Fruit fly (Drosophila melanogaster) whole organism, embryonic: ENCODE measurements around the gene CG3566.

Experiments used
- BEAF-32 ChIP-seq: fragments of 200-800 bp; sonication (Bioruptor generic); optimal IDR thresholded peaks from 3 replicates; lab custom pipeline; 2017; ENCODE audit warnings: missing biosample characterization, missing genetic modification characterization, mild to moderate bottlenecking, moderate library complexity, missing genetic modification reagents
- CG10267 ChIP-seq: fragments of 200-800 bp; sonication (Bioruptor generic); optimal IDR thresholded peaks from 2 replicates; lab custom pipeline; 2018; ENCODE audit warnings: missing biosample characterization, mild to moderate bottlenecking, missing genetic modification characterization, moderate library complexity
- CG10654 ChIP-seq: fragments of 200-800 bp; sonication (Bioruptor generic); optimal IDR thresholded peaks from 2 replicates; lab custom pipeline; 2016; ENCODE audit warnings: missing biosample characterization, missing genetic modification characterization
- CG13775 ChIP-seq: fragments of 200-800 bp; sonication (Bioruptor generic); optimal IDR thresholded peaks from 3 replicates; lab custom pipeline; 2017; ENCODE audit warnings: missing biosample characterization, mild to moderate bottlenecking, missing genetic modification characterization
- CG14710 ChIP-seq: fragments of 200-800 bp; sonication (Bioruptor generic); optimal IDR thresholded peaks from 3 replicates; lab custom pipeline; 2019; ENCODE audit warnings: missing biosample characterization, mild to moderate bottlenecking, missing genetic modification characterization, moderate library complexity
- CG15479 ChIP-seq: fragments of 200-800 bp; sonication (Bioruptor generic); optimal IDR thresholded peaks from 3 replicates; lab custom pipeline; 2019; ENCODE audit warnings: missing biosample characterization, mild to moderate bottlenecking, missing genetic modification characterization, moderate library complexity
- CG15696 ChIP-seq: fragments of 200-800 bp; sonication (Bioruptor generic); optimal IDR thresholded peaks from 2 replicates; lab custom pipeline; 2019; ENCODE audit warnings: missing biosample characterization, mild to moderate bottlenecking, missing genetic modification characterization, moderate library complexity
- CG17612 ChIP-seq: fragments of 200-800 bp; sonication (Bioruptor generic); IDR thresholded peaks from 2 replicates; pipeline ENCODE4 v1.3.6; 2022; ENCODE audit warnings: missing biosample characterization, missing genetic modification characterization
- CG1832 ChIP-seq: fragments of 200-800 bp; sonication (Bioruptor generic); optimal IDR thresholded peaks from 2 replicates; lab custom pipeline; 2017; ENCODE audit warnings: missing biosample characterization, mild to moderate bottlenecking, missing genetic modification characterization, inconsistent platforms
- CG2120 ChIP-seq: fragments of 200-800 bp; sonication (Bioruptor generic); optimal IDR thresholded peaks from 3 replicates; lab custom pipeline; 2016; ENCODE audit warnings: missing biosample characterization, missing genetic modification characterization
- CG34376 ChIP-seq: fragments of 200-800 bp; sonication (Bioruptor generic); optimal IDR thresholded peaks from 2 replicates; lab custom pipeline; 2018; ENCODE audit warnings: missing biosample characterization, mild to moderate bottlenecking, missing genetic modification characterization
- CG3847 ChIP-seq: fragments of 200-800 bp; sonication (Bioruptor generic); IDR thresholded peaks from 2 replicates; pipeline ENCODE4 v1.3.6; 2022; ENCODE audit warnings: missing biosample characterization, missing genetic modification characterization
- CG4360 ChIP-seq: fragments of 200-800 bp; sonication (Bioruptor generic); IDR thresholded peaks from 2 replicates; pipeline ENCODE4 v1.3.6; 2022; ENCODE audit warnings: missing biosample characterization, missing genetic modification characterization
- CG7372 ChIP-seq: fragments of 200-800 bp; sonication (Bioruptor generic); IDR thresholded peaks from 2 replicates; pipeline ENCODE4 v1.3.6; 2022; ENCODE audit warnings: missing biosample characterization, missing genetic modification characterization
- CG8281 ChIP-seq: fragments of 200-800 bp; sonication (Bioruptor generic); optimal IDR thresholded peaks from 2 replicates; lab custom pipeline; 2018; ENCODE audit warnings: missing biosample characterization, mild to moderate bottlenecking, missing genetic modification characterization, moderate library complexity
- CG9797 ChIP-seq: fragments of 200-800 bp; sonication (Bioruptor generic); optimal IDR thresholded peaks from 3 replicates; lab custom pipeline; 2018; ENCODE audit warnings: missing biosample characterization, mild to moderate bottlenecking, missing genetic modification characterization
- D ChIP-seq, 2 experiments: fragments of 200-800 bp in 1 of 2; fragments of >200 bp in 1 of 2; sonication (Bioruptor generic) in 1 of 2; optimal IDR thresholded peaks; 2 replicates in 1 of 2; 3 replicates in 1 of 2; lab custom pipeline; 2017; ENCODE audit warnings: mild to moderate bottlenecking in 1 of 2, missing biosample characterization in 1 of 2, missing genetic modification characterization in 1 of 2, missing genetic modification reagents in 1 of 2
- E2f2 ChIP-seq: fragments of 200-800 bp; sonication (Bioruptor generic); IDR thresholded peaks from 2 replicates; pipeline ENCODE4 v1.3.6; 2022; ENCODE audit warnings: missing biosample characterization, missing genetic modification characterization
- Fer1 ChIP-seq: fragments of 200-800 bp; sonication (Bioruptor generic); optimal IDR thresholded peaks from 2 replicates; lab custom pipeline; 2017; ENCODE audit warnings: missing biosample characterization, mild to moderate bottlenecking, missing genetic modification characterization
- Fer3 ChIP-seq: fragments of 200-800 bp; sonication (Bioruptor generic); optimal IDR thresholded peaks from 2 replicates; lab custom pipeline; 2018; ENCODE audit warnings: missing biosample characterization, mild to moderate bottlenecking, missing genetic modification characterization, moderate library complexity
- HLH54F ChIP-seq: fragments of 200-800 bp; sonication (Bioruptor generic); optimal IDR thresholded peaks from 3 replicates; lab custom pipeline; 2016; ENCODE audit warnings: missing biosample characterization, missing genetic modification characterization
- HmgD ChIP-seq: fragments of 200-800 bp; sonication (Bioruptor generic); optimal IDR thresholded peaks from 3 replicates; lab custom pipeline; 2016; ENCODE audit warnings: missing biosample characterization, missing genetic modification characterization
- MESR4 ChIP-seq: fragments of 200-800 bp; sonication (Bioruptor generic); optimal IDR thresholded peaks from 2 replicates; lab custom pipeline; 2018; ENCODE audit warnings: missing biosample characterization, mild to moderate bottlenecking, missing genetic modification characterization, moderate library complexity
- NFAT ChIP-seq: fragments of 200-800 bp; sonication (Bioruptor generic); IDR thresholded peaks from 2 replicates; pipeline ENCODE4 v1.3.6; 2022; ENCODE audit warnings: missing biosample characterization, missing genetic modification characterization
- Opbp ChIP-seq: fragments of 200-800 bp; sonication (Bioruptor generic); IDR thresholded peaks from 3 replicates; pipeline ENCODE4 v1.3.6; 2022; ENCODE audit warnings: missing biosample characterization, missing genetic modification characterization; ENCODE audit not compliant: partially characterized antibody
- Scr ChIP-seq: fragments of 200-800 bp; sonication (Bioruptor generic); IDR thresholded peaks from 2 replicates; pipeline ENCODE4 v1.3.6; 2022; ENCODE audit warnings: missing biosample characterization, missing genetic modification characterization; ENCODE audit not compliant: partially characterized antibody
- Sin3A ChIP-seq: fragments of >200 bp; optimal IDR thresholded peaks from 2 replicates; lab custom pipeline; 2018
- Sry-δ ChIP-seq: fragments of 200-800 bp; sonication (Bioruptor generic); optimal IDR thresholded peaks from 2 replicates; lab custom pipeline; 2016; ENCODE audit warnings: missing biosample characterization, missing genetic modification characterization
- Trl ChIP-seq, 3 experiments: fragments of >200 bp in 2 of 3; fragments of 200-800 bp in 1 of 3; sonication (Bioruptor generic) in 1 of 3; optimal IDR thresholded peaks; 2 replicates in 1 of 3; 3 replicates in 2 of 3; lab custom pipeline; 2016 to 2017; ENCODE audit warnings: missing biosample characterization in 1 of 3, missing genetic modification characterization in 1 of 3
- cg ChIP-seq: fragments of 200-800 bp; sonication (Bioruptor generic); optimal IDR thresholded peaks from 3 replicates; lab custom pipeline; 2019; ENCODE audit warnings: missing biosample characterization, mild to moderate bottlenecking, missing genetic modification characterization, moderate library complexity
- chinmo ChIP-seq: fragments of 200-800 bp; sonication (Bioruptor generic); IDR thresholded peaks from 4 replicates; pipeline ENCODE4 v1.3.6; 2022; ENCODE audit warnings: missing biosample characterization, missing genetic modification characterization; ENCODE audit not compliant: partially characterized antibody
- cwo ChIP-seq: fragments of 200-800 bp; sonication (Bioruptor generic); optimal IDR thresholded peaks from 3 replicates; lab custom pipeline; 2017; ENCODE audit warnings: missing biosample characterization, missing genetic modification characterization, mild to moderate bottlenecking, moderate library complexity, missing genetic modification reagents
- eve ChIP-seq, 2 experiments: fragments of >200 bp; optimal IDR thresholded peaks; 2 replicates each; lab custom pipeline; 2017; ENCODE audit warnings: missing biosample characterization in 2 of 2, missing genetic modification characterization in 2 of 2
- gfzf ChIP-seq: fragments of 200-800 bp; sonication (Bioruptor generic); optimal IDR thresholded peaks from 2 replicates; lab custom pipeline; 2016; ENCODE audit warnings: missing biosample characterization, mild to moderate bottlenecking, missing genetic modification characterization, moderate library complexity
- hbn ChIP-seq: fragments of 200-800 bp; sonication (Bioruptor generic); IDR thresholded peaks from 2 replicates; pipeline ENCODE4 v1.3.6; 2022; ENCODE audit warnings: missing biosample characterization, missing genetic modification characterization; ENCODE audit not compliant: partially characterized antibody
- jing ChIP-seq: fragments of 200-800 bp; sonication (Bioruptor generic); optimal IDR thresholded peaks from 2 replicates; lab custom pipeline; 2018; ENCODE audit warnings: missing biosample characterization, mild to moderate bottlenecking, missing genetic modification characterization
- mld ChIP-seq: fragments of 200-800 bp; sonication (Bioruptor generic); IDR thresholded peaks from 3 replicates; pipeline ENCODE4 v1.3.6; 2022; ENCODE audit warnings: missing biosample characterization, missing genetic modification characterization; ENCODE audit not compliant: partially characterized antibody
- nerfin-1 ChIP-seq: fragments of 200-800 bp; sonication (Bioruptor generic); optimal IDR thresholded peaks from 3 replicates; lab custom pipeline; 2019; ENCODE audit warnings: missing biosample characterization, mild to moderate bottlenecking, missing genetic modification characterization, moderate library complexity
- onecut ChIP-seq: fragments of 200-800 bp; sonication (Bioruptor generic); IDR thresholded peaks from 2 replicates; pipeline ENCODE4 v1.3.6; 2022; ENCODE audit warnings: missing biosample characterization, missing genetic modification characterization
- sd ChIP-seq: fragments of 200-800 bp; sonication (Bioruptor generic); optimal IDR thresholded peaks from 3 replicates; lab custom pipeline; 2018; ENCODE audit warnings: missing biosample characterization, mild to moderate bottlenecking, missing genetic modification characterization, moderate library complexity
- slbo ChIP-seq: fragments of 200-800 bp; sonication (Bioruptor generic); IDR thresholded peaks from 2 replicates; pipeline ENCODE4 v1.3.6; 2022; ENCODE audit warnings: missing biosample characterization, missing genetic modification characterization
- sna ChIP-seq: fragments of 200-800 bp; sonication (Bioruptor generic); IDR thresholded peaks from 2 replicates; pipeline ENCODE4 v1.3.6; 2022; ENCODE audit warnings: missing biosample characterization, missing genetic modification characterization; ENCODE audit not compliant: partially characterized antibody
- sob ChIP-seq: fragments of 200-800 bp; sonication (Bioruptor generic); IDR thresholded peaks from 2 replicates; pipeline ENCODE4 v1.3.6; 2022; ENCODE audit warnings: missing biosample characterization, missing genetic modification characterization
- sr ChIP-seq: fragments of 200-800 bp; sonication (Bioruptor generic); IDR thresholded peaks from 3 replicates; pipeline ENCODE4 v1.3.6; 2022; ENCODE audit warnings: missing biosample characterization, missing genetic modification characterization
- tll ChIP-seq, 2 experiments: fragments of 200-800 bp in 1 of 2; fragments of >200 bp in 1 of 2; sonication (Bioruptor generic) in 1 of 2; optimal IDR thresholded peaks; 2 replicates each; lab custom pipeline; 2017 to 2019; ENCODE audit warnings: missing biosample characterization in 2 of 2, missing genetic modification characterization in 2 of 2, mild to moderate bottlenecking in 1 of 2, moderate library complexity in 1 of 2
- trem ChIP-seq: fragments of 200-800 bp; optimal IDR thresholded peaks from 3 replicates; lab custom pipeline; 2019; ENCODE audit warnings: missing biosample characterization, mild to moderate bottlenecking, missing genetic modification characterization, moderate library complexity

Gene CG3566

dm6 chrX:6231764-6232163 is 44.8 kb downstream of the CG3566 start:
- TF ChIP-seq Trl (optimal IDR thresholded peaks at IDR 0.05; lab: Kevin White, UChicago) = peak; percentile 19 to 36
- no peak for TF ChIP-seq Trl (GFP tag; optimal IDR thresholded peaks at IDR 0.05; lab: Kevin White, UChicago)
- TF ChIP-seq CG4360 (GFP tag; lab: Robert Waterston, UW) = no peak
- no peak for TF ChIP-seq cwo (GFP tag; lab: Kevin White, UChicago)
- no peak for TF ChIP-seq CG2120 (GFP tag; lab: Kevin White, UChicago)
- TF ChIP-seq CG7372 = no peak
- peak; percentile 62 for TF ChIP-seq cg
- peak; percentile 83 for TF ChIP-seq CG1832 (GFP tag; lab: Kevin White, UChicago)

- TF ChIP-seq Opbp = 0 out of 3 replicates have a peak, but pooled peaks have one; percentile 13
- TF ChIP-seq CG3847 (GFP tag; lab: Robert Waterston, UW) = peak; percentile 33; the same call in 1 of the 2 replicates
- TF ChIP-seq E2f2 (GFP tag; lab: Robert Waterston, UW) = peak; percentile 84
- peak; percentile 57 for TF ChIP-seq D (optimal IDR thresholded peaks at IDR 0.05; lab: Kevin White, UChicago)
- no peak for TF ChIP-seq D (GFP tag; optimal IDR thresholded peaks at IDR 0.05; lab: Kevin White, UChicago)
- TF ChIP-seq HmgD (GFP tag; lab: Kevin White, UChicago) = no peak
- no peak for TF ChIP-seq Fer3 (tag; lab: Kevin White, UChicago)
- 0 out of 2 replicates have a peak, but pooled peaks have one; percentile 30 for TF ChIP-seq Scr (GFP tag; lab: Robert Waterston, UW)
- peak; percentile 13 for TF ChIP-seq CG10267 (tag; lab: Kevin White, UChicago)
- peak in 1 of 2 experiments; percentile 20 for TF ChIP-seq tll (GFP tag; optimal IDR thresholded peaks at IDR 0.05; lab: Kevin White, UChicago)
- TF ChIP-seq onecut (GFP tag; lab: Robert Waterston, UW) = peak; percentile 94
- peak; percentile 50 for TF ChIP-seq Sin3A (lab: Kevin White, UChicago)
- no peak for TF ChIP-seq CG15696 (tag; lab: Kevin White, UChicago)
- TF ChIP-seq sr (GFP tag; lab: Robert Waterston, UW) = 0 out of 3 replicates have a peak, but pooled peaks have one; percentile 8
- TF ChIP-seq Sry-δ (GFP tag; lab: Kevin White, UChicago) = peak; percentile 28
- TF ChIP-seq CG13775 = no peak
- peak; percentile 95 for TF ChIP-seq MESR4 (GFP tag; lab: Kevin White, UChicago)
- TF ChIP-seq CG17612 (GFP tag; lab: Robert Waterston, UW) = no peak
- no peak for TF ChIP-seq eve (GFP tag; optimal IDR thresholded peaks at IDR 0.05; lab: Kevin White, UChicago)
- TF ChIP-seq CG10654 = no peak
- TF ChIP-seq hbn (GFP tag; lab: Robert Waterston, UW) = peak; percentile 38; the same call in 1 of the 2 replicates
- TF ChIP-seq Fer1 (GFP tag; lab: Kevin White, UChicago) = peak; percentile 33
- TF ChIP-seq mld = no peak
- peak; percentile 73 for TF ChIP-seq nerfin-1 (tag; lab: Kevin White, UChicago)
- TF ChIP-seq gfzf = peak; percentile 85
- no peak for TF ChIP-seq CG8281 (tag; lab: Kevin White, UChicago)
- no peak for TF ChIP-seq jing (GFP tag; lab: Kevin White, UChicago)
- TF ChIP-seq sna = 0 out of 2 replicates have a peak, but pooled peaks have one; percentile 31
- TF ChIP-seq sd = peak; percentile 95
- peak; percentile 59 for TF ChIP-seq CG9797
- TF ChIP-seq slbo = no peak
- peak; percentile 51 for TF ChIP-seq BEAF-32
- no peak for TF ChIP-seq HLH54F (GFP tag; lab: Kevin White, UChicago)
- TF ChIP-seq NFAT (GFP tag; lab: Robert Waterston, UW) = no peak
- peak; percentile 3 for TF ChIP-seq CG34376 (GFP tag; lab: Kevin White, UChicago)
- TF ChIP-seq trem (tag; lab: Kevin White, UChicago) = peak; percentile 86
- TF ChIP-seq CG14710 (tag; lab: Kevin White, UChicago) = peak; percentile 99
- no peak for TF ChIP-seq CG15479 (GFP tag; lab: Kevin White, UChicago)
- 0 out of 2 replicates have a peak, but pooled peaks have one; percentile 24 for TF ChIP-seq sob (GFP tag; lab: Robert Waterston, UW)
- peak; percentile 62; the same call in 1 of the 4 replicates for TF ChIP-seq chinmo (GFP tag; lab: Robert Waterston, UW)
Observed at dm6 chrX:6225472-6226049, 51.0 kb downstream of the CG3566 start, which contains the start of gene dtn. TSS of gene dtn (plus strand) at chrX:6225647.
